Fruit fly (Drosophila melanogaster) whole organism, embryonic: ENCODE data around the gene isoQC.

Experiments
- ATbp ChIP-seq: fragments of 200-800 bp; sonication (Bioruptor generic); optimal IDR thresholded peaks from 2 replicates; lab custom pipeline; 2017; ENCODE audit warnings: missing biosample characterization, mild to moderate bottlenecking, missing genetic modification characterization, missing genetic modification reagents
- CG13123 ChIP-seq: fragments of 200-800 bp; sonication (Bioruptor generic); optimal IDR thresholded peaks from 2 replicates; lab custom pipeline; 2016; ENCODE audit warnings: missing biosample characterization, missing genetic modification characterization
- CG13894 ChIP-seq: fragments of 200-800 bp; sonication (Bioruptor generic); optimal IDR thresholded peaks from 3 replicates; lab custom pipeline; 2018; ENCODE audit warnings: missing biosample characterization, mild to moderate bottlenecking, missing genetic modification characterization, moderate library complexity
- CG16813 ChIP-seq: fragments of 200-800 bp; sonication (Bioruptor generic); IDR thresholded peaks from 3 replicates; pipeline ENCODE4 v1.3.6; 2022; ENCODE audit warnings: missing biosample characterization, missing genetic modification characterization; ENCODE audit not compliant: partially characterized antibody
- CG17829 ChIP-seq: fragments of 200-800 bp; optimal IDR thresholded peaks from 2 replicates; lab custom pipeline; 2019; ENCODE audit warnings: missing biosample characterization, mild to moderate bottlenecking, missing genetic modification characterization, moderate library complexity
- CG18476 ChIP-seq: fragments of 200-800 bp; sonication (Bioruptor generic); optimal IDR thresholded peaks from 2 replicates; lab custom pipeline; 2016; ENCODE audit warnings: missing biosample characterization, mild to moderate bottlenecking, missing genetic modification characterization
- CG2120 ChIP-seq: fragments of 200-800 bp; sonication (Bioruptor generic); optimal IDR thresholded peaks from 3 replicates; lab custom pipeline; 2016; ENCODE audit warnings: missing biosample characterization, missing genetic modification characterization
- CG2129 ChIP-seq: fragments of 200-800 bp; sonication (Bioruptor generic); IDR thresholded peaks from 2 replicates; pipeline ENCODE4 v1.3.6; 2022; ENCODE audit warnings: missing biosample characterization, missing genetic modification characterization; ENCODE audit not compliant: partially characterized antibody
- CG2889 ChIP-seq: fragments of 200-800 bp; sonication (Bioruptor generic); IDR thresholded peaks from 3 replicates; pipeline ENCODE4 v1.3.6; 2022; ENCODE audit warnings: missing biosample characterization, missing genetic modification characterization
- CG30403 ChIP-seq: fragments of 200-800 bp; sonication (Bioruptor generic); optimal IDR thresholded peaks from 3 replicates; lab custom pipeline; 2016; ENCODE audit warnings: missing biosample characterization, missing genetic modification characterization
- CG30431 ChIP-seq: fragments of 200-800 bp; sonication (Bioruptor generic); optimal IDR thresholded peaks from 2 replicates; lab custom pipeline; 2017; ENCODE audit warnings: missing biosample characterization, missing genetic modification characterization
- CG42726 ChIP-seq: fragments of 200-800 bp; sonication (Bioruptor generic); IDR thresholded peaks from 2 replicates; pipeline ENCODE4 v1.3.6; 2022; ENCODE audit warnings: missing biosample characterization, missing genetic modification characterization; ENCODE audit not compliant: partially characterized antibody
- CG4360 ChIP-seq: fragments of 200-800 bp; sonication (Bioruptor generic); IDR thresholded peaks from 2 replicates; pipeline ENCODE4 v1.3.6; 2022; ENCODE audit warnings: missing biosample characterization, missing genetic modification characterization
- CG6254 ChIP-seq: fragments of 200-800 bp; sonication (Bioruptor generic); optimal IDR thresholded peaks from 3 replicates; lab custom pipeline; 2017; ENCODE audit warnings: mild to moderate bottlenecking, missing biosample characterization, missing genetic modification reagents, missing genetic modification characterization
- CG6654 ChIP-seq: fragments of 200-800 bp; sonication (Bioruptor generic); optimal IDR thresholded peaks from 2 replicates; lab custom pipeline; 2017; ENCODE audit warnings: missing biosample characterization, mild to moderate bottlenecking, missing genetic modification characterization
- CG6765 ChIP-seq: fragments of 200-800 bp; sonication (Bioruptor generic); optimal IDR thresholded peaks from 3 replicates; lab custom pipeline; 2017; ENCODE audit warnings: missing biosample characterization, mild to moderate bottlenecking, missing genetic modification characterization
- CG6791 ChIP-seq: fragments of 200-800 bp; sonication (Bioruptor generic); IDR thresholded peaks from 3 replicates; pipeline ENCODE4 v1.3.6; 2022; ENCODE audit warnings: missing biosample characterization, missing genetic modification characterization; ENCODE audit not compliant: partially characterized antibody
- CG6813 ChIP-seq: fragments of 200-800 bp; sonication (Bioruptor generic); optimal IDR thresholded peaks from 2 replicates; lab custom pipeline; 2017; ENCODE audit warnings: missing biosample characterization, missing genetic modification characterization, mild to moderate bottlenecking, moderate library complexity, missing genetic modification reagents
- CG8944 ChIP-seq: fragments of 200-800 bp; sonication (Bioruptor generic); optimal IDR thresholded peaks from 3 replicates; lab custom pipeline; 2016; ENCODE audit warnings: missing biosample characterization, missing genetic modification characterization
- CG9817 ChIP-seq: fragments of 200-800 bp; sonication (Bioruptor generic); optimal IDR thresholded peaks from 2 replicates; lab custom pipeline; 2018; ENCODE audit warnings: missing biosample characterization, mild to moderate bottlenecking, missing genetic modification characterization, moderate library complexity
- Chrac-16 ChIP-seq: fragments of 200-800 bp; sonication (Bioruptor generic); optimal IDR thresholded peaks from 3 replicates; lab custom pipeline; 2016; ENCODE audit warnings: missing biosample characterization, missing genetic modification characterization
- Doc3 ChIP-seq: fragments of 200-800 bp; sonication (Bioruptor generic); IDR thresholded peaks from 3 replicates; pipeline ENCODE4 v1.3.6; 2022; ENCODE audit warnings: missing biosample characterization, missing genetic modification characterization; ENCODE audit not compliant: partially characterized antibody
- Dref ChIP-seq: fragments of 200-800 bp; sonication (Bioruptor generic); IDR thresholded peaks from 2 replicates; pipeline ENCODE4 v1.3.6; 2022; ENCODE audit warnings: missing biosample characterization, missing genetic modification characterization
- ERR ChIP-seq: fragments of 200-800 bp; sonication (Bioruptor generic); optimal IDR thresholded peaks from 2 replicates; lab custom pipeline; 2016; ENCODE audit warnings: missing biosample characterization, missing genetic modification characterization
- Fer1 ChIP-seq: fragments of 200-800 bp; sonication (Bioruptor generic); optimal IDR thresholded peaks from 2 replicates; lab custom pipeline; 2017; ENCODE audit warnings: missing biosample characterization, mild to moderate bottlenecking, missing genetic modification characterization
- H15 ChIP-seq: fragments of 200-800 bp; sonication (Bioruptor generic); IDR thresholded peaks from 3 replicates; pipeline ENCODE4 v1.3.6; 2022; ENCODE audit warnings: missing biosample characterization, missing genetic modification characterization
- Hmx ChIP-seq: fragments of 200-800 bp; sonication (Bioruptor generic); optimal IDR thresholded peaks from 2 replicates; lab custom pipeline; 2016; ENCODE audit warnings: missing biosample characterization, missing genetic modification characterization
- Lhr ChIP-seq: fragments of 200-800 bp; sonication (Bioruptor generic); optimal IDR thresholded peaks from 3 replicates; lab custom pipeline; 2017; ENCODE audit warnings: mild to moderate bottlenecking, missing biosample characterization, missing genetic modification reagents, missing genetic modification characterization
- Taf1 ChIP-seq: fragments of 200-800 bp; sonication (Bioruptor generic); IDR thresholded peaks from 2 replicates; pipeline ENCODE4 v1.3.6; 2022; ENCODE audit warnings: missing biosample characterization, missing genetic modification characterization
- Vsx1 ChIP-seq: fragments of 200-800 bp; sonication (Bioruptor generic); optimal IDR thresholded peaks from 2 replicates; lab custom pipeline; 2017; ENCODE audit warnings: missing biosample characterization, mild to moderate bottlenecking, missing genetic modification characterization, missing genetic modification reagents
- ase ChIP-seq: fragments of 200-800 bp; sonication (Bioruptor generic); IDR thresholded peaks from 3 replicates; pipeline ENCODE4 v1.3.6; 2022; ENCODE audit warnings: missing biosample characterization, missing genetic modification characterization
- chm ChIP-seq: fragments of 200-800 bp; sonication (Bioruptor generic); IDR thresholded peaks from 2 replicates; pipeline ENCODE4 v1.3.6; 2022; ENCODE audit warnings: missing biosample characterization, missing genetic modification characterization
- chn ChIP-seq: fragments of 200-800 bp; sonication (Bioruptor generic); optimal IDR thresholded peaks from 2 replicates; lab custom pipeline; 2016; ENCODE audit warnings: missing biosample characterization, missing genetic modification characterization
- disco-r ChIP-seq: fragments of 200-800 bp; sonication (Bioruptor generic); optimal IDR thresholded peaks from 2 replicates; lab custom pipeline; 2016; ENCODE audit warnings: missing biosample characterization, missing genetic modification characterization
- dmrt11E ChIP-seq: fragments of 200-800 bp; sonication (Bioruptor generic); optimal IDR thresholded peaks from 3 replicates; lab custom pipeline; 2018; ENCODE audit warnings: missing biosample characterization, mild to moderate bottlenecking, missing genetic modification characterization, moderate library complexity
- dysf ChIP-seq: fragments of 200-800 bp; sonication (Bioruptor generic); IDR thresholded peaks from 3 replicates; pipeline ENCODE4 v1.3.6; 2022; ENCODE audit warnings: missing biosample characterization, missing genetic modification characterization
- fd64A ChIP-seq: fragments of 200-800 bp; sonication (Bioruptor generic); optimal IDR thresholded peaks from 3 replicates; lab custom pipeline; 2018; ENCODE audit warnings: missing biosample characterization, mild to moderate bottlenecking, missing genetic modification characterization
- fu2 ChIP-seq: fragments of 200-800 bp; sonication (Bioruptor generic); optimal IDR thresholded peaks from 2 replicates; lab custom pipeline; 2016; ENCODE audit warnings: missing biosample characterization, missing genetic modification characterization
- gro ChIP-seq: fragments of 200-800 bp; sonication (Bioruptor generic); optimal IDR thresholded peaks from 2 replicates; lab custom pipeline; 2016; ENCODE audit warnings: missing biosample characterization, missing genetic modification characterization
- gt ChIP-seq: fragments of 200-800 bp; sonication (Bioruptor generic); IDR thresholded peaks from 2 replicates; pipeline ENCODE4 v1.3.6; 2022; ENCODE audit warnings: missing biosample characterization, missing genetic modification characterization
- nmo ChIP-seq: fragments of 200-800 bp; sonication (Bioruptor generic); optimal IDR thresholded peaks from 2 replicates; lab custom pipeline; 2018; ENCODE audit warnings: missing biosample characterization, mild to moderate bottlenecking, missing genetic modification characterization, moderate library complexity
- otp ChIP-seq: fragments of 200-800 bp; sonication (Bioruptor generic); IDR thresholded peaks from 3 replicates; pipeline ENCODE4, ENCODE4 v1.3.6; 2022; ENCODE audit warnings: missing biosample characterization, missing genetic modification characterization
- sens-2 ChIP-seq: fragments of 200-800 bp; sonication (Bioruptor generic); IDR thresholded peaks from 2 replicates; pipeline ENCODE4 v1.3.6; 2022; ENCODE audit warnings: missing biosample characterization, missing genetic modification characterization
- slp2 ChIP-seq: fragments of 200-800 bp; sonication (Bioruptor generic); optimal IDR thresholded peaks from 2 replicates; lab custom pipeline; 2016; ENCODE audit warnings: missing biosample characterization, missing genetic modification characterization
- so ChIP-seq: fragments of 200-800 bp; sonication (Bioruptor generic); IDR thresholded peaks from 3 replicates; pipeline ENCODE4 v1.3.6; 2022; ENCODE audit warnings: missing biosample characterization, missing genetic modification characterization
- sob ChIP-seq: fragments of 200-800 bp; sonication (Bioruptor generic); IDR thresholded peaks from 2 replicates; pipeline ENCODE4 v1.3.6; 2022; ENCODE audit warnings: missing biosample characterization, missing genetic modification characterization
- trh ChIP-seq: fragments of 200-800 bp; sonication (Bioruptor generic); optimal IDR thresholded peaks from 2 replicates; lab custom pipeline; 2016; ENCODE audit warnings: missing biosample characterization, missing genetic modification characterization
- twi ChIP-seq: fragments of 200-800 bp; optimal IDR thresholded peaks from 2 replicates; lab custom pipeline; 2019; ENCODE audit warnings: missing biosample characterization, mild to moderate bottlenecking, missing genetic modification characterization, moderate library complexity
- wdn ChIP-seq: fragments of 200-800 bp; sonication (Bioruptor generic); IDR thresholded peaks from 2 replicates; pipeline ENCODE4 v1.3.6; 2022; ENCODE audit warnings: missing biosample characterization, missing genetic modification characterization

isoQC gene

DNA sequence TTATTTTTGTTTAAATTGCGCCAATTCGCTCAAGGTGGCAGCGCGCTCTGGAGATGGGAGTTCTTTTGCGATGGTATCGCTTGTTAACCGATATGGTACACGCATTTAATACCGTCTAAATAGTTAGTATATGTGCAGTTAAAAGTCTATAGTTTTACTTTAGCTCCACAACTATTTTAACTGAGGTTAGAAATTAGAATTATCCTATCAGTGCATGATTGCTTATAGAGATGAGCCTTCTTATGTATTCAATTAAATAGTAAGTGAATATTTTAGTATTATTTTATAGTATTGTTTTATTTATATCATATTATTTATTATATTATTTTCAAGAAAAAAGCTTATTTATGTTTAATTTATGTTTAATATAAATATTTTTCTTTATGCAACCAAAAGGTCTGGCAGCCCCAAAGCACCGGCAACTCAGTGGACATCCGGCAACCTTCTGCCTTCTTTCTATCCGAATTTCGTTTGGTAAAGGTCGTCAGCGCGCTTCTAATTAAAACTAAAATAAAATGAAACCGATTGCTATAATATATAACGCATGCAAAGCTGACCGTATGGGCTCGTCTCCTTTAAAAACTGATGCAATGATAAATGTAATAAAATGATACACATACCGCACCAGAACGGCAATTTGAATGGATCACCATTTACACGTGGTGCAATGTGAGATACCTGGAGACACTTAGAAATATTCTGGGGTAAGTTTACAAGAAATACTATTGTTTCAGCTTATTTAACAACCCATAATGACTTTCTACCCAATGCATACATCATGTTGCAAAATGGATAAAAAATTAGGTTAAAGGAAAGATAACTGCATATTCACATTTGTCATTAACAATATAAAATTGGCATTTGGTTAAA is 21.2 kb upstream of the isoQC start, which contains the start of gene CG5199 (continued):
- TF ChIP-seq gro (GFP tag; lab: Kevin White, UChicago) (no peak), CG6765 (GFP tag; lab: Kevin White, UChicago) (peak; percentile 58), ase (no peak), CG6791 (GFP tag; lab: Robert Waterston, UW) (peak; percentile 75), CG6654 (peak; percentile 10), Vsx1 (GFP tag; lab: Kevin White, UChicago) (peak; percentile 23), CG17829 (tag; lab: Kevin White, UChicago) (peak; percentile 89), nmo (GFP tag; lab: Kevin White, UChicago) (peak; percentile 88), Taf1 (no peak), trh (no peak), dmrt11E (tag; lab: Kevin White, UChicago) (peak; percentile 82), wdn (no peak), sens-2 (GFP tag; lab: Robert Waterston, UW) (no peak), ATbp (no peak), fd64A (GFP tag; lab: Kevin White, UChicago) (no peak), CG4360 (GFP tag; lab: Robert Waterston, UW) (no peak), gt (no peak), otp (no peak), chm (GFP tag; lab: Robert Waterston, UW) (no peak), CG8944 (GFP tag; lab: Kevin White, UChicago) (peak; percentile 11), slp2 (no peak), CG6254 (peak; percentile 53), CG30403 (GFP tag; lab: Kevin White, UChicago) (peak; percentile 83), CG30431 (peak; percentile 42), Dref (GFP tag; lab: Robert Waterston, UW) (peak; percentile 26; the same call in 1 of the 2 replicates), CG16813 (peak; percentile 89), CG18476 (GFP tag; lab: Kevin White, UChicago) (peak; percentile 19), CG2889 (GFP tag; lab: Robert Waterston, UW) (no peak; the same call in 2 of the 3 replicates), CG2120 (GFP tag; lab: Kevin White, UChicago) (peak; percentile 62), chn (GFP tag; lab: Kevin White, UChicago) (no peak), Chrac-16 (GFP tag; lab: Kevin White, UChicago) (peak; percentile 72), CG42726 (peak; percentile 86), twi (tag; lab: Kevin White, UChicago) (peak; percentile 42), H15 (peak; percentile 39; the same call in 1 of the 3 replicates), Lhr (GFP tag; lab: Kevin White, UChicago) (no peak), dysf (peak; percentile 77), Hmx (GFP tag; lab: Kevin White, UChicago) (no peak), fu2 (GFP tag; lab: Kevin White, UChicago) (no peak), ERR (GFP tag; lab: Kevin White, UChicago) (no peak), CG13894 (tag; lab: Kevin White, UChicago) (no peak), Fer1 (GFP tag; lab: Kevin White, UChicago) (peak; percentile 60), CG6813 (GFP tag; lab: Kevin White, UChicago) (peak; percentile 37), so (GFP tag; lab: Robert Waterston, UW) (no peak), disco-r (GFP tag; lab: Kevin White, UChicago) (no peak), CG9817 (tag; lab: Kevin White, UChicago) (peak; percentile 79), Doc3 (GFP tag; lab: Robert Waterston, UW) (peak; percentile 77), CG13123 (no peak), sob (no peak), CG2129 (GFP tag; lab: Robert Waterston, UW) (peak; percentile 61; the same call in 1 of the 2 replicates)
